Worm (Caenorhabditis elegans) whole organism, young adult: Measurements from ENCODE around the gene K08D12.8.

Source experiments
- C17E4.6 ChIP-seq: fragments of 200-800 bp; sonication (Bioruptor generic); IDR thresholded peaks from 2 replicates; pipeline ENCODE4 v1.3.6; 2022; ENCODE audit warnings: missing genetic modification reagents, missing genetic modification characterization, missing compliant biosample characterization
- F33H1.4 ChIP-seq: fragments of 200-800 bp; sonication (Bioruptor generic); IDR thresholded peaks from 2 replicates; pipeline ENCODE4 v1.3.6; 2022; ENCODE audit warnings: missing genetic modification reagents, missing genetic modification characterization, missing compliant biosample characterization
- F37B4.10 ChIP-seq: fragments of 200-800 bp; sonication (Bioruptor generic); IDR thresholded peaks from 2 replicates; pipeline ENCODE4 v1.3.6; 2022; ENCODE audit warnings: missing genetic modification characterization, missing compliant biosample characterization
- F57C9.4 ChIP-seq: sonication (generic microtip); optimal IDR thresholded peaks from 2 replicates; lab custom pipeline; 2017; ENCODE audit warnings: mild to moderate bottlenecking, missing genetic modification characterization, missing compliant biosample characterization
- K12H6.12 ChIP-seq: fragments of 200-800 bp; sonication (Bioruptor generic); optimal IDR thresholded peaks from 2 replicates; lab custom pipeline; 2018; ENCODE audit warnings: mild to moderate bottlenecking, missing genetic modification characterization, missing compliant biosample characterization
- T26A5.8 ChIP-seq: sonication (generic microtip); optimal IDR thresholded peaks from 2 replicates; lab custom pipeline; 2016; ENCODE audit warnings: missing genetic modification characterization, missing compliant biosample characterization
- Y53G8AR.9 ChIP-seq: fragments of 200-800 bp; sonication (Bioruptor generic); conservative IDR thresholded peaks from 2 replicates; pipeline ENCODE4 v1.3.6; 2022; ENCODE audit warnings: missing genetic modification reagents, missing genetic modification characterization, missing compliant biosample characterization
- athp-1 ChIP-seq: sonication (generic microtip); optimal IDR thresholded peaks from 2 replicates; lab custom pipeline; 2017; ENCODE audit warnings: mild to moderate bottlenecking, missing genetic modification characterization, missing compliant biosample characterization
- bed-1 ChIP-seq: fragments of 200-800 bp; sonication (Bioruptor generic); IDR thresholded peaks from 2 replicates; pipeline ENCODE4 v1.3.6; 2022; ENCODE audit warnings: missing genetic modification reagents, missing genetic modification characterization, missing compliant biosample characterization
- bed-2 ChIP-seq: fragments of 200-800 bp; sonication (Bioruptor generic); IDR thresholded peaks from 2 replicates; pipeline ENCODE4 v1.3.6; 2022; ENCODE audit warnings: missing genetic modification reagents, missing genetic modification characterization, missing compliant biosample characterization
- cebp-1 ChIP-seq, 2 experiments: fragments of 200-800 bp in 1 of 2; sonication (Bioruptor generic) in 1 of 2; sonication (generic microtip) in 1 of 2; IDR thresholded peaks in 1 of 2; optimal IDR thresholded peaks in 1 of 2; 2 replicates each; pipeline versions ENCODE4 v1.3.6 to Lab custom; 2017 to 2022; ENCODE audit warnings: missing compliant biosample characterization in 2 of 2, missing genetic modification characterization in 2 of 2, mild to moderate bottlenecking in 1 of 2, missing genetic modification reagents in 1 of 2, moderate library complexity in 1 of 2
- ceh-100 ChIP-seq: fragments of 200-800 bp; sonication (Bioruptor generic); IDR thresholded peaks from 2 replicates; pipeline ENCODE4 v1.3.6; 2022; ENCODE audit warnings: missing genetic modification reagents, missing genetic modification characterization, missing compliant biosample characterization
- die-1 ChIP-seq: sonication (generic microtip); optimal IDR thresholded peaks from 2 replicates; lab custom pipeline; 2016; ENCODE audit warnings: missing genotype, mild to moderate bottlenecking, missing genetic modification characterization, missing compliant biosample characterization
- dox-1 ChIP-seq: fragments of 200-800 bp; sonication (Bioruptor generic); IDR thresholded peaks from 2 replicates; pipeline ENCODE4 v1.3.6; 2022; ENCODE audit warnings: missing genetic modification reagents, missing genetic modification characterization, missing compliant biosample characterization
- egl-18 ChIP-seq: fragments of 200-800 bp; sonication (Bioruptor generic); IDR thresholded peaks from 2 replicates; pipeline ENCODE4 v1.3.6; 2022; ENCODE audit warnings: missing genetic modification reagents, missing genetic modification characterization, missing compliant biosample characterization
- ekl-4 ChIP-seq: fragments of 200-800 bp; sonication (Bioruptor generic); IDR thresholded peaks from 2 replicates; pipeline ENCODE4 v1.3.6; 2022; ENCODE audit warnings: missing genetic modification reagents, missing genetic modification characterization, missing compliant biosample characterization
- fkh-3 ChIP-seq: sonication (generic microtip); optimal IDR thresholded peaks from 2 replicates; lab custom pipeline; 2016; ENCODE audit warnings: mild to moderate bottlenecking, missing genetic modification characterization, missing compliant biosample characterization
- hlh-12 ChIP-seq: sonication (generic microtip); optimal IDR thresholded peaks from 2 replicates; lab custom pipeline; 2016; ENCODE audit warnings: missing genetic modification characterization, missing compliant biosample characterization
- hmg-1.2 ChIP-seq: fragments of 200-800 bp; sonication (Bioruptor generic); IDR thresholded peaks from 2 replicates; pipeline ENCODE4 v1.3.6; 2022; ENCODE audit warnings: missing genetic modification reagents, missing genetic modification characterization, missing compliant biosample characterization
- hsf-1 ChIP-seq: fragments of 200-800 bp; sonication (Bioruptor generic); IDR thresholded peaks from 2 replicates; pipeline ENCODE4 v1.3.6; 2022; ENCODE audit warnings: missing genetic modification reagents, missing genetic modification characterization, missing compliant biosample characterization
- let-526 ChIP-seq: fragments of 200-800 bp; sonication (Bioruptor generic); IDR thresholded peaks from 2 replicates; pipeline ENCODE4 v1.3.6; 2022; ENCODE audit warnings: missing genetic modification reagents, missing genetic modification characterization, missing compliant biosample characterization
- lin-26 ChIP-seq: fragments of 200-800 bp; sonication (Bioruptor generic); IDR thresholded peaks from 2 replicates; pipeline ENCODE4 v1.3.6; 2022; ENCODE audit warnings: missing genetic modification reagents, missing genetic modification characterization, missing compliant biosample characterization
- lin-35 ChIP-seq, 3 experiments: fragments of 150-350 bp in 2 of 3; sonication (generic microtip) in 1 of 3; optimal IDR thresholded peaks; 2 replicates each; lab custom pipeline; 2014 to 2018; ENCODE audit warnings: missing biosample characterization in 3 of 3, missing genetic modification characterization in 3 of 3, missing genetic modification reagents in 3 of 3
- lin-54 ChIP-seq: fragments of 200-800 bp; sonication (Bioruptor generic); optimal IDR thresholded peaks from 2 replicates; lab custom pipeline; 2018; ENCODE audit warnings: mild to moderate bottlenecking, missing genetic modification characterization, missing compliant biosample characterization
- lsy-27 ChIP-seq: sonication (generic microtip); optimal IDR thresholded peaks from 2 replicates; lab custom pipeline; 2017; ENCODE audit warnings: missing genetic modification characterization, mild to moderate bottlenecking, missing compliant biosample characterization, antibody characterized with exemption, missing genotype, borderline replicate concordance; ENCODE audit not compliant: insufficient read depth
- madf-3 ChIP-seq: fragments of 200-800 bp; sonication (Bioruptor generic); IDR thresholded peaks from 2 replicates; pipeline ENCODE4 v1.3.6; 2022; ENCODE audit warnings: missing genetic modification reagents, missing genetic modification characterization, missing compliant biosample characterization
- madf-6 ChIP-seq: fragments of 200-800 bp; sonication (Bioruptor generic); IDR thresholded peaks from 2 replicates; pipeline ENCODE4 v1.3.6; 2022; ENCODE audit warnings: missing genetic modification reagents, missing genetic modification characterization, missing compliant biosample characterization
- mcd-1 ChIP-seq: fragments of 200-800 bp; sonication (Bioruptor generic); IDR thresholded peaks from 2 replicates; pipeline ENCODE4 v1.3.6; 2022; ENCODE audit warnings: missing genetic modification reagents, missing genetic modification characterization, missing compliant biosample characterization
- nfya-1 ChIP-seq: sonication (generic microtip); optimal IDR thresholded peaks from 2 replicates; lab custom pipeline; 2017; ENCODE audit warnings: antibody characterized with exemption, missing compliant biosample characterization, missing genetic modification characterization, borderline replicate concordance; ENCODE audit not compliant: insufficient read depth
- rcor-1 ChIP-seq: fragments of 200-800 bp; sonication (Bioruptor generic); IDR thresholded peaks from 2 replicates; pipeline ENCODE4 v1.3.6; 2022; ENCODE audit warnings: missing genetic modification reagents, missing genetic modification characterization, missing compliant biosample characterization
- rec-8 ChIP-seq, 2 experiments: sonication (generic microtip); optimal IDR thresholded peaks; 2 replicates each; lab custom pipeline; 2016; ENCODE audit warnings: mild to moderate bottlenecking in 2 of 2, missing genetic modification characterization in 2 of 2, missing genetic modification reagents in 2 of 2, missing genotype in 2 of 2, missing biosample characterization in 1 of 2, missing compliant biosample characterization in 1 of 2, moderate library complexity in 1 of 2
- snpc-1.1 ChIP-seq: sonication (generic microtip); optimal IDR thresholded peaks from 2 replicates; lab custom pipeline; 2017; ENCODE audit warnings: missing genetic modification characterization, mild to moderate bottlenecking, missing compliant biosample characterization, antibody characterized with exemption, moderate library complexity, missing genotype, missing genetic modification reagents; ENCODE audit not compliant: insufficient read depth
- snpc-3.4 ChIP-seq: sonication (generic microtip); optimal IDR thresholded peaks from 2 replicates; lab custom pipeline; 2017; ENCODE audit warnings: missing genetic modification characterization, mild to moderate bottlenecking, missing compliant biosample characterization, antibody characterized with exemption, moderate library complexity, missing genotype, missing genetic modification reagents
- snpc-4 ChIP-seq, 5 experiments: fragments of 150-350 bp in 1 of 5; sonication (generic microtip) in 4 of 5; optimal IDR thresholded peaks; 2 replicates each; lab custom pipeline; 2014 to 2018; ENCODE audit warnings: missing genetic modification characterization in 5 of 5, missing biosample characterization in 3 of 5, antibody characterized with exemption in 2 of 5, mild to moderate bottlenecking in 2 of 5, missing compliant biosample characterization in 2 of 5, missing genotype in 2 of 5, moderate library complexity in 2 of 5, missing genetic modification reagents in 1 of 5
- somi-1 ChIP-seq: fragments of 200-800 bp; sonication (Bioruptor generic); optimal IDR thresholded peaks from 2 replicates; lab custom pipeline; 2018; ENCODE audit warnings: mild to moderate bottlenecking, missing genetic modification characterization, missing compliant biosample characterization
- tbp1 ChIP-seq: fragments of 200-800 bp; sonication (Bioruptor generic); optimal IDR thresholded peaks from 2 replicates; lab custom pipeline; 2018; ENCODE audit warnings: mild to moderate bottlenecking, missing genetic modification characterization, missing compliant biosample characterization
- tlf-1 ChIP-seq: fragments of 200-800 bp; sonication (Bioruptor generic); optimal IDR thresholded peaks from 2 replicates; lab custom pipeline; 2018; ENCODE audit warnings: mild to moderate bottlenecking, missing genetic modification characterization, missing compliant biosample characterization
- xnd-1 ChIP-seq: sonication (generic microtip); optimal IDR thresholded peaks from 2 replicates; lab custom pipeline; 2016; ENCODE audit warnings: missing genotype, missing genetic modification reagents, missing genetic modification characterization, missing compliant biosample characterization
- zfh-2 ChIP-seq: fragments of 200-800 bp; sonication (Bioruptor generic); conservative IDR thresholded peaks from 2 replicates; pipeline ENCODE4 v1.3.6; 2022; ENCODE audit warnings: missing genetic modification reagents, missing genetic modification characterization, missing compliant biosample characterization
- ztf-18 ChIP-seq: sonication (generic microtip); optimal IDR thresholded peaks from 2 replicates; lab custom pipeline; 2016; ENCODE audit warnings: missing genotype, mild to moderate bottlenecking, missing genetic modification characterization, missing compliant biosample characterization
- ztf-26 ChIP-seq: sonication (generic microtip); optimal IDR thresholded peaks from 2 replicates; lab custom pipeline; 2017; ENCODE audit warnings: missing genetic modification characterization, missing compliant biosample characterization
- ztf-28 ChIP-seq: fragments of 200-800 bp; sonication (Bioruptor generic); IDR thresholded peaks from 2 replicates; pipeline ENCODE4 v1.3.6; 2022; ENCODE audit warnings: missing genetic modification reagents, missing genetic modification characterization, missing compliant biosample characterization

The K08D12.8 gene

DNA sequence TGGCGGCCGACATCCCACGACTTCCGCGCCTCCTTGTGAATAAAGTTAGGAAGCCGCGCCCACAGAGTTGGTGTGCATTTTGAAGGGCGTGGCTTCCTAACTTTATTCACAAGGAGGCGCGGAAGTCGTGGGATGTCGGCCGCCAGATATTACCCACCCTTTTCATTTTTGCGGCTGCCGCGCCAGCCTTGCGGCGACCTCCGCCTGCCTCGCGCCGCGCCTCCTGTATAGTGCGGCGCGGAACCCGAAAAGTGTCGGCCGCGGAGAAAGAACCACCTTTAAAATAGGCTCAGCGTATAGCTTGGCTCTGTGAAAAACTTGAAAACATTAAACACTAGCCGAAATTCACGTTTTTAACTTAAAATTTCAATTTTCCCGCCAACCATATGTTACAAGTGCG lies 37.5 kb downstream of the K08D12.8 start (continued):
- TF ChIP-seq tlf-1 (GFP tag; lab: Kevin White, UChicago) (peak; percentile 9), bed-2 (GFP tag; lab: Robert Waterston, UW) (no peak), ztf-28 (0 out of 2 replicates have a peak, but pooled peaks have one; percentile 14), zfh-2 (GFP tag; lab: Robert Waterston, UW) (peak; percentile 78), ztf-18 (tag; lab: Kevin White, UChicago) (peak; percentile 13), mcd-1 (GFP tag; lab: Robert Waterston, UW) (peak; percentile 82), ekl-4 (peak; percentile 62; the same call in 1 of the 2 replicates), F33H1.4 (GFP tag; lab: Robert Waterston, UW) (peak; percentile 47), bed-1 (GFP tag; lab: Robert Waterston, UW) (no peak), ceh-100 (GFP tag; lab: Robert Waterston, UW) (0 out of 2 replicates have a peak, but pooled peaks have one; percentile 28), xnd-1 (peak; percentile 58), ztf-26 (tag; lab: Kevin White, UChicago) (no peak), madf-3 (GFP tag; lab: Robert Waterston, UW) (0 out of 2 replicates have a peak, but pooled peaks have one; percentile 25), T26A5.8 (no peak), hmg-1.2 (peak; percentile 84), lin-54 (peak; percentile 56), madf-6 (GFP tag; lab: Robert Waterston, UW) (peak; percentile 69), dox-1 (GFP tag; lab: Robert Waterston, UW) (peak; percentile 65; the same call in 1 of the 2 replicates), F37B4.10 (GFP tag; lab: Robert Waterston, UW) (no peak), snpc-1.1 (tag; lab: Kevin White, UChicago) (peak; percentile 89), rcor-1 (GFP tag; lab: Robert Waterston, UW) (peak; percentile 73), snpc-4 (GFP tag; optimal IDR thresholded peaks at IDR 0.05; lab: Kevin White, UChicago) (peak; percentile 85), snpc-4 (tag; optimal IDR thresholded peaks at IDR 0.05; lab: Kevin White, UChicago) (peak; percentile 78 to 98 (median 92)), rec-8 (tag; optimal IDR thresholded peaks at IDR 0.05; lab: Kevin White, UChicago) (peak in 1 of 2 experiments; percentile 15), tbp1 (GFP tag; lab: Kevin White, UChicago) (peak; percentile 47), hsf-1 (GFP tag; lab: Robert Waterston, UW) (peak; percentile 59)

DNA sequence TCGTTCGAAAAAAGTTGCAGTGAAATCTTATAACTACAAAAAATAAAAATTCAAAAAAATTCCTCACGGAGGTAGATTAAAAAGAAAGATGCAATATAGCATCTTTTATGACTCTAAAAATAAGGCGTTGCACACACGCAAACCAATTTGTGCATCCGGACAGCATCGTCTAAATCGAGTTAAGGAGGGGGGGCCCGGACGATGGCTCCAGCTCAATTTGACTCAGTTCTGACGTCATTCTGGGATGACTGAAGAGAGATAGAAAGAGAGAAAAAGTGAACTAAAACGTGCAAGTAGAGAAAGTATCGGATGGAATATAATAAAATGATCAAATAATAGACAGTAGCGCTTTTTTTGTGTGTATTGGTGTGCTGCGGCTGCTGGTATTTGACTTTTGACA lies 40.0 kb downstream of the K08D12.8 start:
- TF ChIP-seq let-526 (no peak), athp-1 (tag; lab: Kevin White, UChicago) (no peak), bed-1 (GFP tag; lab: Robert Waterston, UW) (no peak), C17E4.6 (GFP tag; lab: Robert Waterston, UW) (no peak), K12H6.12 (tag; lab: Kevin White, UChicago) (no peak), F57C9.4 (tag; lab: Kevin White, UChicago) (no peak), lin-35 (GFP tag; optimal IDR thresholded peaks at IDR 0.05; lab: Kevin White, UChicago) (no peak), tbp1 (GFP tag; lab: Kevin White, UChicago) (no peak), Y53G8AR.9 (GFP tag; lab: Robert Waterston, UW) (no peak), egl-18 (no peak), cebp-1 (GFP tag; IDR thresholded peaks at IDR 0.05; lab: Robert Waterston, UW) (no peak), cebp-1 (tag; optimal IDR thresholded peaks at IDR 0.05; lab: Kevin White, UChicago) (no peak), fkh-3 (tag; lab: Kevin White, UChicago) (no peak), hlh-12 (tag; lab: Kevin White, UChicago) (no peak), somi-1 (GFP tag; lab: Kevin White, UChicago) (no peak), lin-26 (GFP tag; lab: Robert Waterston, UW) (no peak), nfya-1 (no peak), snpc-3.4 (no peak), die-1 (tag; lab: Kevin White, UChicago) (no peak), lsy-27 (tag; lab: Kevin White, UChicago) (no peak)
